Fruit fly (Drosophila melanogaster): ENCODE measurements around the gene Flad2.

Gene Flad2

dm6 chr2L:13445249-13445846 lies 33.0 kb downstream of the Flad2 start, which contains the start of gene Hacd2 (continued):
- TF ChIP-seq odd (GFP tag; optimal IDR thresholded peaks at IDR 0.05) (no peak), onecut (GFP tag; IDR thresholded peaks at IDR 0.05) (peak; percentile 96), Opbp (GFP tag; IDR thresholded peaks at IDR 0.05; ENCODE audit: partially characterized antibody) (peak; percentile 61; the same call in 2 of the 3 replicates), slbo (GFP tag; IDR thresholded peaks at IDR 0.05) (peak; percentile 58), lbe (GFP tag; optimal IDR thresholded peaks at IDR 0.05) (no peak), CG18011 (GFP tag; optimal IDR thresholded peaks at IDR 0.05) (no peak), nmo (GFP tag; optimal IDR thresholded peaks at IDR 0.05) (peak; percentile 58), Ssrp (tag; optimal IDR thresholded peaks at IDR 0.05) (no peak), CG12155 (GFP tag; optimal IDR thresholded peaks at IDR 0.05) (no peak), nerfin-1 (tag; optimal IDR thresholded peaks at IDR 0.05) (no peak), cg (GFP tag; optimal IDR thresholded peaks at IDR 0.05) (no peak), Med (GFP tag) (peak; percentile 82), CG2116 (GFP tag; optimal IDR thresholded peaks at IDR 0.05) (peak; percentile 48), Hmx (GFP tag; optimal IDR thresholded peaks at IDR 0.05) (no peak), CG7963 (GFP tag; IDR thresholded peaks at IDR 0.05; ENCODE audit: partially characterized antibody) (no peak), Xrp1 (GFP tag; IDR thresholded peaks at IDR 0.05) (0 out of 2 replicates have a peak, but pooled peaks have one; percentile 14), ranshi (GFP tag; IDR thresholded peaks at IDR 0.05) (no peak), Jarid2 (GFP tag; optimal IDR thresholded peaks at IDR 0.05) (no peak), CG10543 (GFP tag; optimal IDR thresholded peaks at IDR 0.05) (no peak), CG2199 (GFP tag; IDR thresholded peaks at IDR 0.05) (peak; percentile 76; the same call in 2 of the 3 replicates), Meics (GFP tag; optimal IDR thresholded peaks at IDR 0.05) (no peak), CG9215 (GFP tag; IDR thresholded peaks at IDR 0.05) (no peak), CG4617 (GFP tag; optimal IDR thresholded peaks at IDR 0.05; ENCODE audit: borderline replicate concordance) (peak; percentile 73), ATbp (GFP tag; optimal IDR thresholded peaks at IDR 0.05) (no peak), CG7928 (GFP tag; optimal IDR thresholded peaks at IDR 0.05) (no peak), CG17912 (GFP tag; optimal IDR thresholded peaks at IDR 0.05) (no peak), CG1602 (GFP tag; optimal IDR thresholded peaks at IDR 0.05) (no peak), sens (GFP tag) (peak; percentile 88), CG32532 (GFP tag; IDR thresholded peaks at IDR 0.05) (no peak), ase (GFP tag; IDR thresholded peaks at IDR 0.05) (no peak), Doc3 (GFP tag; IDR thresholded peaks at IDR 0.05; ENCODE audit: partially characterized antibody) (no peak), zf30C (GFP tag; optimal IDR thresholded peaks at IDR 0.05) (no peak), inv (GFP tag; IDR thresholded peaks at IDR 0.05; ENCODE audit: partially characterized antibody) (no peak), CG3995 (GFP tag; optimal IDR thresholded peaks at IDR 0.05) (no peak), gsb-n (tag; optimal IDR thresholded peaks at IDR 0.05) (no peak), CG12219 (GFP tag; optimal IDR thresholded peaks at IDR 0.05) (no peak), CG11723 (GFP tag; optimal IDR thresholded peaks at IDR 0.05) (no peak), CG10147 (GFP tag; optimal IDR thresholded peaks at IDR 0.05) (no peak), ac (GFP tag; optimal IDR thresholded peaks at IDR 0.05) (no peak), CG14014 (GFP tag; IDR thresholded peaks at IDR 0.05) (0 out of 2 replicates have a peak, but pooled peaks have one; percentile 9), CG11093 (GFP tag; IDR thresholded peaks at IDR 0.05) (no peak), CG18262 (tag; optimal IDR thresholded peaks at IDR 0.05) (no peak), gro (GFP tag; optimal IDR thresholded peaks at IDR 0.05) (peak; percentile 25), row (GFP tag; IDR thresholded peaks at IDR 0.05) (0 out of 3 replicates have a peak, but pooled peaks have one; percentile 13), bcd (GFP tag; optimal IDR thresholded peaks at IDR 0.05) (peak; percentile 7), pho (GFP tag; optimal IDR thresholded peaks at IDR 0.05) (peak; percentile 39), MBD-R2 (GFP tag; IDR thresholded peaks at IDR 0.05) (peak; percentile 94), CG33213 (GFP tag; optimal IDR thresholded peaks at IDR 0.05) (peak; percentile 71), Fer1 (GFP tag; optimal IDR thresholded peaks at IDR 0.05) (peak; percentile 27), fd102C (GFP tag; optimal IDR thresholded peaks at IDR 0.05) (no peak)

Data from whole organism, embryonic.